Fruit fly (Drosophila melanogaster) whole organism, embryonic: ENCODE results near the gene CG32267.

Experiments
- Awh ChIP-seq: fragments of 200-800 bp; sonication (Bioruptor generic); IDR thresholded peaks from 2 replicates; pipeline ENCODE4, ENCODE4 v1.3.6; 2022; ENCODE audit warnings: missing biosample characterization, missing genetic modification characterization
- CG11696 ChIP-seq: fragments of 200-800 bp; sonication (Bioruptor generic); IDR thresholded peaks from 2 replicates; pipeline ENCODE4 v1.3.6; 2022; ENCODE audit warnings: missing biosample characterization, missing genetic modification characterization
- CG11723 ChIP-seq: fragments of 200-800 bp; sonication (Bioruptor generic); optimal IDR thresholded peaks from 2 replicates; lab custom pipeline; 2017; ENCODE audit warnings: missing biosample characterization, mild to moderate bottlenecking, missing genetic modification characterization
- CG1647 ChIP-seq: fragments of 200-800 bp; sonication (Bioruptor generic); optimal IDR thresholded peaks from 3 replicates; lab custom pipeline; 2016; ENCODE audit warnings: missing biosample characterization, missing genetic modification characterization
- CG17802 ChIP-seq: fragments of 200-800 bp; sonication (Bioruptor generic); optimal IDR thresholded peaks from 2 replicates; lab custom pipeline; 2018; ENCODE audit warnings: missing biosample characterization, mild to moderate bottlenecking, missing genetic modification characterization, moderate library complexity
- CG2678 ChIP-seq: fragments of 200-800 bp; sonication (Bioruptor generic); optimal IDR thresholded peaks from 3 replicates; lab custom pipeline; 2019; ENCODE audit warnings: missing biosample characterization, mild to moderate bottlenecking, missing genetic modification characterization, moderate library complexity
- CG30431 ChIP-seq: fragments of 200-800 bp; sonication (Bioruptor generic); optimal IDR thresholded peaks from 2 replicates; lab custom pipeline; 2017; ENCODE audit warnings: missing biosample characterization, missing genetic modification characterization
- CG6175 ChIP-seq: fragments of 200-800 bp; sonication (Bioruptor generic); IDR thresholded peaks from 3 replicates; pipeline ENCODE4 v1.3.6; 2022; ENCODE audit warnings: missing biosample characterization, missing genetic modification characterization
- CG7271 ChIP-seq: fragments of 200-800 bp; sonication (Bioruptor generic); optimal IDR thresholded peaks from 2 replicates; lab custom pipeline; 2018; ENCODE audit warnings: missing biosample characterization, mild to moderate bottlenecking, missing genetic modification characterization, moderate library complexity
- CG7372 ChIP-seq: fragments of 200-800 bp; sonication (Bioruptor generic); IDR thresholded peaks from 2 replicates; pipeline ENCODE4 v1.3.6; 2022; ENCODE audit warnings: missing biosample characterization, missing genetic modification characterization
- CG9727 ChIP-seq: fragments of 200-800 bp; sonication (Bioruptor generic); optimal IDR thresholded peaks from 3 replicates; lab custom pipeline; 2017; ENCODE audit warnings: missing biosample characterization, mild to moderate bottlenecking, missing genetic modification characterization
- CG9932 ChIP-seq: fragments of 200-800 bp; sonication (Bioruptor generic); IDR thresholded peaks from 2 replicates; pipeline ENCODE4 v1.3.6; 2022; ENCODE audit warnings: missing biosample characterization, missing genetic modification characterization
- Dad ChIP-seq: fragments of 200-800 bp; sonication (Bioruptor generic); optimal IDR thresholded peaks from 3 replicates; lab custom pipeline; 2016; ENCODE audit warnings: missing biosample characterization, missing genetic modification characterization
- Dbx ChIP-seq: fragments of 200-800 bp; sonication (Bioruptor generic); IDR thresholded peaks from 3 replicates; pipeline ENCODE4 v1.3.6; 2022; ENCODE audit warnings: missing biosample characterization, missing genetic modification characterization
- Dek ChIP-seq: fragments of 200-800 bp; sonication (Bioruptor generic); optimal IDR thresholded peaks from 3 replicates; lab custom pipeline; 2019; ENCODE audit warnings: missing biosample characterization, mild to moderate bottlenecking, missing genetic modification characterization, moderate library complexity
- Dll ChIP-seq: fragments of 200-800 bp; sonication (Bioruptor generic); IDR thresholded peaks from 4 replicates; pipeline ENCODE4 v1.3.6; 2022; ENCODE audit warnings: missing biosample characterization, missing genetic modification characterization; ENCODE audit not compliant: partially characterized antibody
- Drgx ChIP-seq: fragments of 200-800 bp; sonication (Bioruptor generic); IDR thresholded peaks from 2 replicates; pipeline ENCODE4 v1.3.6; 2022; ENCODE audit warnings: missing biosample characterization, missing genetic modification characterization
- E2f2 ChIP-seq: fragments of 200-800 bp; sonication (Bioruptor generic); IDR thresholded peaks from 2 replicates; pipeline ENCODE4 v1.3.6; 2022; ENCODE audit warnings: missing biosample characterization, missing genetic modification characterization
- Eip74EF ChIP-seq, 2 experiments: fragments of 200-800 bp in 1 of 2; fragments of >200 bp in 1 of 2; sonication (Bioruptor generic) in 1 of 2; optimal IDR thresholded peaks; 2 replicates each; lab custom pipeline; 2017 to 2019; ENCODE audit warnings: missing biosample characterization in 2 of 2, missing genetic modification characterization in 2 of 2, mild to moderate bottlenecking in 1 of 2, moderate library complexity in 1 of 2
- H2.0 ChIP-seq: fragments of 200-800 bp; sonication (Bioruptor generic); IDR thresholded peaks from 2 replicates; pipeline ENCODE4 v1.3.6; 2022; ENCODE audit warnings: missing biosample characterization, missing genetic modification characterization
- Hr39 ChIP-seq: fragments of >200 bp; optimal IDR thresholded peaks from 2 replicates; lab custom pipeline; 2017
- MTF-1 ChIP-seq: fragments of 200-800 bp; sonication (Bioruptor generic); optimal IDR thresholded peaks from 2 replicates; lab custom pipeline; 2018; ENCODE audit warnings: missing biosample characterization, mild to moderate bottlenecking, missing genetic modification characterization, borderline replicate concordance
- Med ChIP-seq: fragments of 200-800 bp; sonication (Bioruptor generic); peaks from one replicate; lab custom pipeline; 2016; ENCODE audit warnings: missing biosample characterization, missing genetic modification characterization, mild to moderate bottlenecking, inconsistent platforms, moderate library complexity
- Nf-YC ChIP-seq: fragments of 200-800 bp; optimal IDR thresholded peaks from 3 replicates; lab custom pipeline; 2019; ENCODE audit warnings: missing biosample characterization, mild to moderate bottlenecking, missing genetic modification characterization, moderate library complexity
- PHDP ChIP-seq: fragments of 200-800 bp; sonication (Bioruptor generic); optimal IDR thresholded peaks from 3 replicates; lab custom pipeline; 2018; ENCODE audit warnings: missing biosample characterization, mild to moderate bottlenecking, missing genetic modification characterization, moderate library complexity
- Ptx1 ChIP-seq: fragments of 200-800 bp; sonication (Bioruptor generic); IDR thresholded peaks from 2 replicates; pipeline ENCODE4 v1.3.6; 2022; ENCODE audit warnings: missing biosample characterization, missing genetic modification characterization
- Six4 ChIP-seq: fragments of 200-800 bp; sonication (Bioruptor generic); optimal IDR thresholded peaks from 2 replicates; lab custom pipeline; 2016; ENCODE audit warnings: missing biosample characterization, missing genetic modification characterization
- Sox100B ChIP-seq: fragments of 200-800 bp; sonication (Bioruptor generic); optimal IDR thresholded peaks from 3 replicates; lab custom pipeline; 2018; ENCODE audit warnings: missing biosample characterization, mild to moderate bottlenecking, missing genetic modification characterization
- abd-A ChIP-seq: fragments of 200-800 bp; sonication (Bioruptor generic); optimal IDR thresholded peaks from 3 replicates; lab custom pipeline; 2019; ENCODE audit warnings: missing biosample characterization, mild to moderate bottlenecking, missing genetic modification characterization, moderate library complexity
- ap ChIP-seq: fragments of 200-800 bp; sonication (Bioruptor generic); IDR thresholded peaks from 2 replicates; pipeline ENCODE4 v1.3.6; 2022; ENCODE audit warnings: missing biosample characterization, missing genetic modification characterization
- dmrt11E ChIP-seq: fragments of 200-800 bp; sonication (Bioruptor generic); optimal IDR thresholded peaks from 3 replicates; lab custom pipeline; 2018; ENCODE audit warnings: missing biosample characterization, mild to moderate bottlenecking, missing genetic modification characterization, moderate library complexity
- dysf ChIP-seq: fragments of 200-800 bp; sonication (Bioruptor generic); IDR thresholded peaks from 3 replicates; pipeline ENCODE4 v1.3.6; 2022; ENCODE audit warnings: missing biosample characterization, missing genetic modification characterization
- emc ChIP-seq: fragments of 200-800 bp; sonication (Bioruptor generic); optimal IDR thresholded peaks from 2 replicates; lab custom pipeline; 2016; ENCODE audit warnings: missing biosample characterization, missing genetic modification characterization
- en ChIP-seq: fragments of 200-800 bp; sonication (Bioruptor generic); optimal IDR thresholded peaks from 2 replicates; lab custom pipeline; 2016; ENCODE audit warnings: missing biosample characterization, missing genetic modification characterization
- exex ChIP-seq: fragments of 200-800 bp; sonication (Bioruptor generic); optimal IDR thresholded peaks from 4 replicates; lab custom pipeline; 2018; ENCODE audit warnings: missing biosample characterization, mild to moderate bottlenecking, missing genetic modification characterization, moderate library complexity
- gem ChIP-seq: fragments of 200-800 bp; sonication (Bioruptor generic); optimal IDR thresholded peaks from 2 replicates; lab custom pipeline; 2019; ENCODE audit warnings: missing biosample characterization, mild to moderate bottlenecking, missing genetic modification characterization, moderate library complexity
- grau ChIP-seq: fragments of 200-800 bp; optimal IDR thresholded peaks from 3 replicates; lab custom pipeline; 2019; ENCODE audit warnings: missing biosample characterization, mild to moderate bottlenecking, missing genetic modification characterization, moderate library complexity
- gsb ChIP-seq: fragments of 200-800 bp; sonication (Bioruptor generic); IDR thresholded peaks from 2 replicates; pipeline ENCODE4 v1.3.6; 2022; ENCODE audit warnings: missing biosample characterization, missing genetic modification characterization
- gt ChIP-seq: fragments of 200-800 bp; sonication (Bioruptor generic); IDR thresholded peaks from 2 replicates; pipeline ENCODE4 v1.3.6; 2022; ENCODE audit warnings: missing biosample characterization, missing genetic modification characterization
- ken ChIP-seq: fragments of 200-800 bp; sonication (Bioruptor generic); IDR thresholded peaks from 3 replicates; pipeline ENCODE4 v1.3.6; 2022; ENCODE audit warnings: missing biosample characterization, missing genetic modification characterization
- oc ChIP-seq: fragments of 200-800 bp; sonication (Bioruptor generic); optimal IDR thresholded peaks from 2 replicates; lab custom pipeline; 2018; ENCODE audit warnings: missing biosample characterization, mild to moderate bottlenecking, missing genetic modification characterization, moderate library complexity
- phol ChIP-seq: fragments of 200-800 bp; sonication (Bioruptor generic); optimal IDR thresholded peaks from 3 replicates; lab custom pipeline; 2018; ENCODE audit warnings: missing biosample characterization, mild to moderate bottlenecking, missing genetic modification characterization, moderate library complexity
- pnt ChIP-seq: fragments of 200-800 bp; sonication (Bioruptor generic); optimal IDR thresholded peaks from 3 replicates; lab custom pipeline; 2016; ENCODE audit warnings: missing biosample characterization, missing genetic modification characterization
- row ChIP-seq: fragments of 200-800 bp; sonication (Bioruptor generic); IDR thresholded peaks from 3 replicates; pipeline ENCODE4 v1.3.6; 2022; ENCODE audit warnings: missing biosample characterization, missing genetic modification characterization
- sd ChIP-seq: fragments of 200-800 bp; sonication (Bioruptor generic); optimal IDR thresholded peaks from 3 replicates; lab custom pipeline; 2018; ENCODE audit warnings: missing biosample characterization, mild to moderate bottlenecking, missing genetic modification characterization, moderate library complexity
- sens ChIP-seq: fragments of 200-800 bp; sonication (Bioruptor generic); peaks from one replicate; lab custom pipeline; 2016; ENCODE audit warnings: missing biosample characterization, missing genetic modification characterization
- sna ChIP-seq: fragments of 200-800 bp; sonication (Bioruptor generic); IDR thresholded peaks from 2 replicates; pipeline ENCODE4 v1.3.6; 2022; ENCODE audit warnings: missing biosample characterization, missing genetic modification characterization; ENCODE audit not compliant: partially characterized antibody
- sr ChIP-seq: fragments of 200-800 bp; sonication (Bioruptor generic); IDR thresholded peaks from 3 replicates; pipeline ENCODE4 v1.3.6; 2022; ENCODE audit warnings: missing biosample characterization, missing genetic modification characterization
- toy ChIP-seq: fragments of 200-800 bp; sonication (Bioruptor generic); IDR thresholded peaks from 2 replicates; pipeline ENCODE4 v1.3.6; 2022; ENCODE audit warnings: missing biosample characterization, missing genetic modification characterization
- vnd ChIP-seq: fragments of 200-800 bp; sonication (Bioruptor generic); IDR thresholded peaks from 3 replicates; pipeline ENCODE4 v1.3.6; 2022; ENCODE audit warnings: missing biosample characterization, missing genetic modification characterization; ENCODE audit not compliant: partially characterized antibody
- zen ChIP-seq: fragments of 200-800 bp; sonication (Bioruptor generic); optimal IDR thresholded peaks from 3 replicates; lab custom pipeline; 2018; ENCODE audit warnings: missing biosample characterization, mild to moderate bottlenecking, missing genetic modification characterization, moderate library complexity

Gene CG32267

dm6 chr3L:3440116-3440515, 31.8 kb downstream of the CG32267 start:
- TF ChIP-seq Drgx (0 out of 2 replicates have a peak, but pooled peaks have one; percentile 39), CG2678 (peak; percentile 0), ken (GFP tag; lab: Robert Waterston, UW) (no peak), vnd (GFP tag; lab: Robert Waterston, UW) (no peak), gsb (no peak), CG11696 (no peak), Awh (GFP tag; lab: Robert Waterston, UW) (no peak), CG11723 (no peak), gem (tag; lab: Kevin White, UChicago) (peak; percentile 2), CG7271 (tag; lab: Kevin White, UChicago) (no peak), E2f2 (GFP tag; lab: Robert Waterston, UW) (no peak), toy (no peak), Sox100B (no peak), sna (no peak), sens (peak; percentile 57), oc (tag; lab: Kevin White, UChicago) (no peak), grau (tag; lab: Kevin White, UChicago) (peak; percentile 19)

dm6 chr3L:3439598-3439997, 32.3 kb downstream of the CG32267 start:
- TF ChIP-seq Ptx1 (0 out of 2 replicates have a peak, but pooled peaks have one; percentile 9), H2.0 (GFP tag; lab: Robert Waterston, UW) (no peak), Med (GFP tag; lab: Kevin White, UChicago) (peak; percentile 43), dysf (GFP tag; lab: Robert Waterston, UW) (0 out of 3 replicates have a peak, but pooled peaks have one; percentile 7)

dm6 chr3L:3438473-3438872, 33.4 kb downstream of the CG32267 start:
- TF ChIP-seq Dad (GFP tag; lab: Kevin White, UChicago) (no peak), CG6175 (GFP tag; lab: Robert Waterston, UW) (no peak), gt (GFP tag; lab: Robert Waterston, UW) (no peak), Dek (tag; lab: Kevin White, UChicago) (peak; percentile 38), CG9727 (GFP tag; lab: Kevin White, UChicago) (peak; percentile 85), sr (GFP tag; lab: Robert Waterston, UW) (no peak), CG7372 (GFP tag; lab: Robert Waterston, UW) (no peak), PHDP (tag; lab: Kevin White, UChicago) (peak; percentile 71), Six4 (GFP tag; lab: Kevin White, UChicago) (peak; percentile 59), CG17802 (tag; lab: Kevin White, UChicago) (no peak), Hr39 (no peak), Dbx (GFP tag; lab: Robert Waterston, UW) (no peak), en (GFP tag; lab: Kevin White, UChicago) (peak; percentile 28), MTF-1 (GFP tag; lab: Kevin White, UChicago) (no peak), abd-A (tag; lab: Kevin White, UChicago) (no peak), Dll (GFP tag; lab: Robert Waterston, UW) (no peak), CG30431 (GFP tag; lab: Kevin White, UChicago) (no peak), Nf-YC (tag; lab: Kevin White, UChicago) (no peak), ap (GFP tag; lab: Robert Waterston, UW) (0 out of 2 replicates have a peak, but pooled peaks have one; percentile 14), emc (GFP tag; lab: Kevin White, UChicago) (no peak), sd (tag; lab: Kevin White, UChicago) (no peak), row (GFP tag; lab: Robert Waterston, UW) (peak; percentile 81), phol (tag; lab: Kevin White, UChicago) (peak; percentile 80), zen (tag; lab: Kevin White, UChicago) (peak; percentile 65), dmrt11E (tag; lab: Kevin White, UChicago) (peak; percentile 88), Eip74EF (GFP tag; optimal IDR thresholded peaks at IDR 0.05; lab: Kevin White, UChicago) (peak in 1 of 2 experiments; percentile 55), pnt (GFP tag; lab: Kevin White, UChicago) (peak; percentile 27), CG1647 (GFP tag; lab: Kevin White, UChicago) (peak; percentile 1), CG9932 (GFP tag; lab: Robert Waterston, UW) (no peak), exex (tag; lab: Kevin White, UChicago) (no peak)
